Worm (Caenorhabditis elegans): Measurements from ENCODE around the gene M04G7.2.

ce11 chrIV:426597-426996, 34.2 kb downstream of the M04G7.2 start:
- no peak for TF ChIP-seq W03F9.2 (tag; optimal IDR thresholded peaks at IDR 0.05)
- TF ChIP-seq dao-5 (tag; optimal IDR thresholded peaks at IDR 0.05): no peak
